Worm (Caenorhabditis elegans) whole organism, L4/young adult: Measurements from ENCODE around the gene fbxa-80.

Source experiments
- W03F9.2 ChIP-seq: fragments of 150-350 bp; optimal IDR thresholded peaks from 2 replicates; lab custom pipeline; 2014; ENCODE audit warnings: missing biosample characterization, missing genetic modification characterization
- dao-5 ChIP-seq: sonication (generic microtip); optimal IDR thresholded peaks from 2 replicates; lab custom pipeline; 2016; ENCODE audit warnings: missing genotype, missing genetic modification characterization, moderate library complexity, missing compliant biosample characterization
- him-1 ChIP-seq: sonication (generic microtip); optimal IDR thresholded peaks from 2 replicates; lab custom pipeline; 2016; ENCODE audit warnings: missing genotype, missing genetic modification reagents, missing genetic modification characterization, missing compliant biosample characterization

ce11 chrIII:1295149-1295716 lies 19.8 kb downstream of the fbxa-80 start, which contains the start of gene fbxa-35:
- TF ChIP-seq W03F9.2 (no peak), him-1 (tag; lab: Kevin White, UChicago) (no peak), dao-5 (tag; lab: Kevin White, UChicago) (no peak)
